Worm (Caenorhabditis elegans) whole organism, young adult: ENCODE data around the gene ugt-51.

ENCODE experiments used
- F57A8.1 ChIP-seq: fragments of 200-800 bp; sonication (Bioruptor generic); optimal IDR thresholded peaks from 2 replicates; lab custom pipeline; 2018; ENCODE audit warnings: mild to moderate bottlenecking, missing genetic modification characterization, moderate library complexity, missing compliant biosample characterization
- ccch-3 ChIP-seq: fragments of 200-800 bp; sonication (Bioruptor generic); optimal IDR thresholded peaks from 2 replicates; lab custom pipeline; 2018; ENCODE audit warnings: mild to moderate bottlenecking, missing genetic modification characterization, missing compliant biosample characterization
- ztf-22 ChIP-seq: fragments of 200-800 bp; sonication (Bioruptor generic); optimal IDR thresholded peaks from 2 replicates; lab custom pipeline; 2018; ENCODE audit warnings: mild to moderate bottlenecking, missing genetic modification characterization, moderate library complexity, missing compliant biosample characterization

DNA sequence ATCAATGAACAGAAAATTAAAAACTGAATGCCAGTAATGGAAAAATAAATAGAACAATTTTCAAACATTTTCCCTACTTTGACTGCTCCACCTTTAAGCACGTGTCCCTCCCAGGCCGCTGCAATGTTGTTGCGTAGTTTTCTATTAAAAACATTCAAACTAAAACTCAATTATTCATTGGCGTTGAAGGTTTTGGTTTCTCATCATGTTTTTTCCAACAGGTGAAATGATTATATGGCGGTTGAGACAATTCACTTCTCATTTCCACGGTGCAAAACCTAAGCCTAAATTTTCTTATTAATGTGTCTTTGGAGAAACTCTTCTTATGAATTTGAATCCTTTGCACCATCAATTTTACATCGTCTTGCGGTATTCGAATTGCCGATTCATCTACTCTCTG, 26.2 kb downstream of the ugt-51 start, which contains the start of gene srh-130:
- TF ChIP-seq ztf-22 (no peak), F57A8.1 (GFP tag; lab: Kevin White, UChicago) (no peak), ccch-3 (no peak)
